Fruit fly (Drosophila melanogaster): ENCODE data around the gene CG44195.

Gene CG44195

DNA sequence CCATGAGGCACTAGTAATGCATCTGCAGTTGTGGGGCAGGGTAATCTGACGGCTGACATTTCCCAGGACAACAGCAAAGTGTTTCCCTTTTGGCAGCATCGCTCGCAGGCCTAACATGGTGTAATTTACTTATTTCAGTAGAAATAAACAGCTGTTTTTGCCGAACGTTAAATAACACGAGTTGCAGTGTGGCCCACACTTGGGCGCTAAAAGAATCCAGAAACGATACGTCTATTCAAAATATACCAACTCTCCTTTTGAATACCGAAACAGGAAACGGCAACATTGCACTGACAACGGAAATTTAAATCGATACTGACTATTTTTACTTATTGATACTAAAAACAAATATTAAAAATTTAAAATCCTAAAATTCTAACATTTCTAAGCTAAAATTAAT, 54.0 kb downstream of the CG44195 start, which contains the start of gene CG7506 (continued):
- TF ChIP-seq CG8388 (GFP tag; optimal IDR thresholded peaks at IDR 0.05), result peak; percentile 1
- TF ChIP-seq Atf6 (GFP tag; IDR thresholded peaks at IDR 0.05), result 0 out of 2 replicates have a peak, but pooled peaks have one; percentile 15
- TF ChIP-seq ase (GFP tag; IDR thresholded peaks at IDR 0.05), result no peak
- peak; percentile 35 for TF ChIP-seq Deaf1 (tag; optimal IDR thresholded peaks at IDR 0.05)
- peak; percentile 30 for TF ChIP-seq CG15514 (GFP tag; optimal IDR thresholded peaks at IDR 0.05)
- peak; percentile 2 for TF ChIP-seq CG4424 (GFP tag; optimal IDR thresholded peaks at IDR 0.05)
- TF ChIP-seq CG3726 (GFP tag; IDR thresholded peaks at IDR 0.05), result no peak
- TF ChIP-seq Vsx1 (GFP tag; optimal IDR thresholded peaks at IDR 0.05), result no peak
- peak; percentile 85 for TF ChIP-seq Ets65A (GFP tag)
- TF ChIP-seq CG17186 (GFP tag; optimal IDR thresholded peaks at IDR 0.05), result peak; percentile 4
- 0 out of 2 replicates have a peak, but pooled peaks have one; percentile 13 for TF ChIP-seq onecut (GFP tag; IDR thresholded peaks at IDR 0.05)
- TF ChIP-seq Pdp1 (GFP tag; optimal IDR thresholded peaks at IDR 0.05), result peak in 1 of 2 experiments; percentile 95
- TF ChIP-seq BEAF-32 (GFP tag; optimal IDR thresholded peaks at IDR 0.05), result peak; percentile 24
- TF ChIP-seq MESR4 (GFP tag; optimal IDR thresholded peaks at IDR 0.05), result peak; percentile 39
- TF ChIP-seq Hmx (GFP tag; optimal IDR thresholded peaks at IDR 0.05), result no peak

DNA sequence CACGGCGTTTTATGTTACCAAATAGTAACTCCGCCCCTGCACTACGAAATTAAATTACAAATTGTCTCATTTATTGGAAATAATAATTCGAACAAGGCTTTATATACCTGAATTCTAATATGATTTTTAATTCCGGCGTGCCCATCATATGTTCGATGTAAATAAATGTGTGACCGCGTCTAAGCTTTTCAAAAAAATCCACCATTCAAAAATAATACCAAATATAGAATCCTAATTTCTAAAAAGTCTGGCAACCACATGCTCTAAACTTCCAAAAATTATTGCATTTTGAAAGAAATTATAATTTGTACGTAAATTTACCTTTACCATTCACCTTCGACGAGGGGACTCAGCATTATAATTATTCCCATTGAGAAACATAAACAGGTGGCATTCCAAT, 55.2 kb downstream of the CG44195 start, which contains the start of gene Urm1:
Gene Urm1, minus strand, starts transcription at position 150 of the 400 bp plus-strand sequence.
- TF ChIP-seq Hr51 (GFP tag; optimal IDR thresholded peaks at IDR 0.05) (peak in 1 of 2 experiments; percentile 9), MBD-R2 (GFP tag; IDR thresholded peaks at IDR 0.05) (peak; percentile 60), sima (GFP tag; optimal IDR thresholded peaks at IDR 0.05) (no peak), Ets97D (GFP tag; optimal IDR thresholded peaks at IDR 0.05) (peak; percentile 47), Myb (GFP tag; optimal IDR thresholded peaks at IDR 0.05) (peak; percentile 57), Rx (GFP tag; IDR thresholded peaks at IDR 0.05) (no peak), CG4730 (GFP tag; IDR thresholded peaks at IDR 0.05) (no peak), pzg (GFP tag; optimal IDR thresholded peaks at IDR 0.05) (peak; percentile 31), stwl (tag; optimal IDR thresholded peaks at IDR 0.05) (peak; percentile 44), E2f2 (GFP tag; IDR thresholded peaks at IDR 0.05) (peak; percentile 59), CoRest (tag; optimal IDR thresholded peaks at IDR 0.05) (peak; percentile 4), crp (GFP tag; optimal IDR thresholded peaks at IDR 0.05) (peak in 1 of 2 experiments; percentile 75), Dp (GFP tag; optimal IDR thresholded peaks at IDR 0.05) (peak; percentile 26), gfzf (GFP tag; optimal IDR thresholded peaks at IDR 0.05) (peak; percentile 68)

DNA sequence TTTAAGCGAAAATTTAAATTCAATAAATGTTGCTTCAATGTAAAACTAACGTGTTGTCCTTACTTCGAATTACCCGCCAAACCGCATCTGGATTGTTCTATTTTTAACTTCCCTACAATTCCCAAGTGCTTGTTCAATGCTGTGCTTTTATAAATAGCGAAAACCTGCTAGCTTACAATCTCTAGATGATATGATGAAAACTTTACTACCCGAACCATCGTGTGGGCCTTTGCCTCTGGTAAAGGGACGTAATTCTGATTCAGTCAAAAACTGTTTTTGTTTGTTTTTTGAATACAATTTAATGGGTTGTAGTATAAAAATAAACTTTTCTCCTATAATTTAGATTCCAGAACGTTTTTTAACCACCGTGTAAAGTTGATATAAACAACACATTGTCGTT, 55.9 kb downstream of the CG44195 start:
- TF ChIP-seq Bdp1 (GFP tag; optimal IDR thresholded peaks at IDR 0.05) (peak; percentile 97), CG18011 (GFP tag; optimal IDR thresholded peaks at IDR 0.05) (peak; percentile 95), CG13287 (GFP tag; IDR thresholded peaks at IDR 0.05; ENCODE audit: partially characterized antibody) (peak; percentile 21; the same call in 1 of the 2 replicates), nerfin-2 (GFP tag; IDR thresholded peaks at IDR 0.05; ENCODE audit: partially characterized antibody) (0 out of 2 replicates have a peak, but pooled peaks have one; percentile 36), sens (GFP tag) (peak; percentile 62), knrl (GFP tag; IDR thresholded peaks at IDR 0.05; ENCODE audit: partially characterized antibody) (0 out of 3 replicates have a peak, but pooled peaks have one; percentile 31), CG17802 (tag; optimal IDR thresholded peaks at IDR 0.05) (no peak), E2f2 (GFP tag; IDR thresholded peaks at IDR 0.05) (peak; percentile 59), CG8290 (GFP tag; optimal IDR thresholded peaks at IDR 0.05) (no peak), CG8290 (tag; optimal IDR thresholded peaks at IDR 0.05) (peak in 1 of 2 experiments; percentile 1), Opbp (GFP tag; IDR thresholded peaks at IDR 0.05; ENCODE audit: partially characterized antibody) (0 out of 3 replicates have a peak, but pooled peaks have one; percentile 30), CG11560 (tag; IDR thresholded peaks at IDR 0.05) (no peak), CG6791 (GFP tag; IDR thresholded peaks at IDR 0.05; ENCODE audit: partially characterized antibody) (peak; percentile 67; the same call in 2 of the 3 replicates), Dp (GFP tag; optimal IDR thresholded peaks at IDR 0.05) (peak; percentile 26), Bgb (GFP tag; IDR thresholded peaks at IDR 0.05; ENCODE audit: partially characterized antibody) (peak; percentile 48), Abd-B (GFP tag; optimal IDR thresholded peaks at IDR 0.05) (no peak), CG5953 (GFP tag; IDR thresholded peaks at IDR 0.05) (no peak), Med (GFP tag) (peak; percentile 21)
